Fruit fly (Drosophila melanogaster): ENCODE data around the gene CG5815.

DNA sequence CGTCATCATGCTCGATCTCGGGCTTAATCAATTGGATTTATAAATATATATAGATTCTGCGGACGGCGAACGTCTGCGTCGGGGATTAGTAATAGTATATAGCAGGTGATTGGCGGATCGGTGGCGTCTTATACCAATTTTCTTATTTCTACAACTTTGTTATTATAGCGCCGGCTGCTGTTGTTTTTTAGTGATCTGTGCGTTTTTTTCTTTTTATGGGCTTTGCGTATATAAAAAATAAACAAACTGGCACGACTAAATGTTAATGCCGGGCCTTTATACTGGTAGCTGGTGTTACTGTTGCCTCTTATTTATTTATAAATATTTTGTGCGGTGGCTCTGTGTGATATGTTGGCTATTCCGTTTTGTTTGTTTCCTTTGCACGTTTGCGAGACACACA, 43.2 kb upstream of the CG5815 start:
- TF ChIP-seq CTCF (optimal IDR thresholded peaks at IDR 0.05): no peak
- TF ChIP-seq CG8478 (optimal IDR thresholded peaks at IDR 0.05): no peak

All from S2 (cell line).